Worm (Caenorhabditis elegans): ENCODE measurements around the gene nhr-197.
"Not testable (repeated sequence)": the region's sequence is repeated elsewhere in the genome, so short reads cannot be mapped to it uniquely, and the experiment has no call there.

The nhr-197 gene

ce11 chrV:15687660-15688059 is at the start of gene nhr-197:
nhr-197 (plus strand) TSS chrV:15687960.
- TF ChIP-seq aha-1 (tag; optimal IDR thresholded peaks at IDR 0.05), result no peak
- TF ChIP-seq nhr-76 (tag; optimal IDR thresholded peaks at IDR 0.05), result no peak
- no peak for TF ChIP-seq mef-2 (tag; optimal IDR thresholded peaks at IDR 0.05)
- TF ChIP-seq elt-2 (tag; optimal IDR thresholded peaks at IDR 0.05), result no peak
- TF ChIP-seq fkh-4 (tag; optimal IDR thresholded peaks at IDR 0.05; ENCODE audit: borderline replicate concordance), result no peak
- TF ChIP-seq jun-1 (tag; optimal IDR thresholded peaks at IDR 0.05), result no peak
- no peak for TF ChIP-seq F16B12.6 (tag; optimal IDR thresholded peaks at IDR 0.05)
- TF ChIP-seq nhr-85 (tag), result no peak
- TF ChIP-seq ceh-82 (tag; optimal IDR thresholded peaks at IDR 0.05), result no peak
- TF ChIP-seq ceh-88 (GFP tag; IDR thresholded peaks at IDR 0.05), result no peak
- no peak for TF ChIP-seq ceh-90 (tag; optimal IDR thresholded peaks at IDR 0.05)

- TF ChIP-seq ama-1 (optimal IDR thresholded peaks at IDR 0.05) (no peak), nhr-237 (tag; optimal IDR thresholded peaks at IDR 0.05) (no peak), unc-62 (GFP tag; optimal IDR thresholded peaks at IDR 0.05) (no peak), unc-130 (tag; optimal IDR thresholded peaks at IDR 0.05) (no peak), unc-30 (tag; optimal IDR thresholded peaks at IDR 0.05) (no peak), pax-3 (tag; optimal IDR thresholded peaks at IDR 0.05) (no peak), mep-1 (tag; optimal IDR thresholded peaks at IDR 0.05) (no peak), ceh-63 (GFP tag; optimal IDR thresholded peaks at IDR 0.05) (no peak), isw-1 (GFP tag; IDR thresholded peaks at IDR 0.05) (no peak), skn-1 (tag; optimal IDR thresholded peaks at IDR 0.05) (no peak), F16B12.6 (tag; optimal IDR thresholded peaks at IDR 0.05) (no peak), fkh-8 (tag; optimal IDR thresholded peaks at IDR 0.05) (no peak), nhr-20 (tag; optimal IDR thresholded peaks at IDR 0.05) (no peak), Y116A8C.19 (tag; optimal IDR thresholded peaks at IDR 0.05; ENCODE audit: borderline replicate concordance) (no peak), irx-1 (tag; optimal IDR thresholded peaks at IDR 0.05) (no peak), nhr-76 (tag; optimal IDR thresholded peaks at IDR 0.05) (no peak), ceh-82 (tag; optimal IDR thresholded peaks at IDR 0.05) (no peak), swsn-7 (tag; optimal IDR thresholded peaks at IDR 0.05) (no peak), snpc-4 (tag; optimal IDR thresholded peaks at IDR 0.05) (no peak)
Measured at ce11 chrV:15638853-15639252, 48.9 kb upstream of the nhr-197 start, which contains the start of gene srz-44. srz-44 (minus strand) TSS chrV:15638953.

DNA sequence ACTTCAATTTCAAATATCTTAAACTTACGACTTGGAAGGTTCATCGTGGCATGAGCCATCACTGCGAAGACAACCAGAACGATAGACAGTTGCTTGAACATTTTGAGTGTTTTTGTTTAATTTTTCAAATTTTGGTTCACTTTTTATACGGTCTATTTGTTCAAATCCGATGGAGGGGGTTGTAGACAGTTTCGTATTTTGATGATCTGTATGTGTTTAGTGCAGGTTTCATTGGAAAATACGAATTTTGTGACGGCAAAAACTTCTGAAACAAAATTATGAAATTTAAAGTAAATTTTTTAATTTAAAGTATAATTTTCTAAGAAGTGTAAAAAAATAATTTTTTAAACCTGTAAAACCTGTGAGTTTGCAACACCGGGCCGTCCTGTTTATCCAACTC is 44.6 kb upstream of the nhr-197 start, which contains the start of gene C55A1.4:
TSS of gene C55A1.4 (minus strand) at position 101 of the 400 bp plus-strand sequence.
- TF ChIP-seq hlh-17 (GFP tag; optimal IDR thresholded peaks at IDR 0.05; ENCODE audit: borderline replicate concordance); skn-1 (tag; optimal IDR thresholded peaks at IDR 0.05); sox-4 (tag; optimal IDR thresholded peaks at IDR 0.05): not testable (repeated sequence)

DNA sequence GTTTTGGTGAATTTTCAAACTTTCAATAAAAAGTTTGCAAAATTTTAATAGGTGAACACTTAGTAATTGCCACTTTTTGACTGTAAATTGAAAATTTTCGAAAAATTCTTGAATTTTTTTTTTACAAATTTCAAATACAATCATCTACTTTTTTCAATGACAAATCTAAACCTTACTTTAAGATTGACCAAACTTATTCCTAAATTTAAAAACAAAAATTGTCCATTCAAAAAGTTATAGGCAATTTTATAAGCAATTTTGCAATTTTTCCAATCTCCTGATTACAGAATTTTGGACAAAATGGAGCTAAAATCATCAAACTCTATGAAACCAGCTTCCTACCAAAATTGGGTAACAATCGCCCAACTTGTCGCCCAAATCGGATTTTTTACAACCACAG is 43.2 kb upstream of the nhr-197 start, which contains the start of gene str-23:
TSS of gene str-23 (plus strand) at position 301 of the 400 bp plus-strand sequence.
- TF ChIP-seq isw-1 (GFP tag; IDR thresholded peaks at IDR 0.05) (no peak), xbp-1 (tag; optimal IDR thresholded peaks at IDR 0.05) (no peak), elt-2 (tag; optimal IDR thresholded peaks at IDR 0.05) (no peak), fkh-10 (GFP tag; optimal IDR thresholded peaks at IDR 0.05) (no peak), irx-1 (tag; optimal IDR thresholded peaks at IDR 0.05) (no peak), C16A3.4 (tag; optimal IDR thresholded peaks at IDR 0.05) (no peak), mdl-1 (tag; optimal IDR thresholded peaks at IDR 0.05) (no peak), lsy-2 (tag; optimal IDR thresholded peaks at IDR 0.05) (no peak), aha-1 (tag; optimal IDR thresholded peaks at IDR 0.05) (no peak), zag-1 (tag; optimal IDR thresholded peaks at IDR 0.05) (no peak)

- TF ChIP-seq ceh-90 (tag; optimal IDR thresholded peaks at IDR 0.05); ceh-63 (GFP tag; optimal IDR thresholded peaks at IDR 0.05); unc-86 (tag; optimal IDR thresholded peaks at IDR 0.05): not testable (repeated sequence)
Measured at ce11 chrV:15647536-15648085, 40.1 kb upstream of the nhr-197 start, which contains the start of the genes C55A1.7 and C55A1.6. C55A1.7 (minus strand) TSS chrV:15647636. C55A1.6 (plus strand) TSS chrV:15648035.

Measured in whole organism, L1 larva.